Fruit fly (Drosophila melanogaster) whole organism, embryonic: ENCODE results near the gene COX6B.

Experiments used
- Ada2b ChIP-seq: fragments of 200-800 bp; sonication (Bioruptor generic); IDR thresholded peaks from 2 replicates; pipeline ENCODE4 v1.3.6; 2022; ENCODE audit warnings: missing biosample characterization, missing genetic modification characterization
- Adf1 ChIP-seq: fragments of 200-800 bp; sonication (Bioruptor generic); IDR thresholded peaks from 2 replicates; pipeline ENCODE4 v1.3.6; 2022; ENCODE audit warnings: missing biosample characterization, missing genetic modification characterization
- Antp ChIP-seq: fragments of 200-800 bp; sonication (Bioruptor generic); optimal IDR thresholded peaks from 3 replicates; lab custom pipeline; 2016; ENCODE audit warnings: missing biosample characterization, missing genetic modification characterization
- CG10321 ChIP-seq: fragments of 200-800 bp; sonication (Bioruptor generic); IDR thresholded peaks from 2 replicates; pipeline ENCODE4 v1.3.6; 2022; ENCODE audit warnings: missing biosample characterization, missing genetic modification characterization
- CG11696 ChIP-seq: fragments of 200-800 bp; sonication (Bioruptor generic); IDR thresholded peaks from 2 replicates; pipeline ENCODE4 v1.3.6; 2022; ENCODE audit warnings: missing biosample characterization, missing genetic modification characterization
- CG12744 ChIP-seq: fragments of 200-800 bp; sonication (Bioruptor generic); optimal IDR thresholded peaks from 2 replicates; lab custom pipeline; 2016; ENCODE audit warnings: missing biosample characterization, missing genetic modification characterization
- CG1529 ChIP-seq: fragments of 200-800 bp; sonication (Bioruptor generic); optimal IDR thresholded peaks from 3 replicates; lab custom pipeline; 2018; ENCODE audit warnings: missing biosample characterization, missing genetic modification characterization
- CG15479 ChIP-seq: fragments of 200-800 bp; sonication (Bioruptor generic); optimal IDR thresholded peaks from 3 replicates; lab custom pipeline; 2019; ENCODE audit warnings: missing biosample characterization, mild to moderate bottlenecking, missing genetic modification characterization, moderate library complexity
- CG16815 ChIP-seq: fragments of 200-800 bp; sonication (Bioruptor generic); optimal IDR thresholded peaks from 3 replicates; lab custom pipeline; 2017; ENCODE audit warnings: missing biosample characterization, mild to moderate bottlenecking, missing genetic modification characterization
- CG17186 ChIP-seq: fragments of 200-800 bp; sonication (Bioruptor generic); optimal IDR thresholded peaks from 3 replicates; lab custom pipeline; 2017; ENCODE audit warnings: missing biosample characterization, missing genetic modification reagents, missing genetic modification characterization
- CG17568 ChIP-seq: fragments of 200-800 bp; sonication (Bioruptor generic); optimal IDR thresholded peaks from 2 replicates; lab custom pipeline; 2018; ENCODE audit warnings: missing biosample characterization, mild to moderate bottlenecking, missing genetic modification characterization, moderate library complexity
- CG17829 ChIP-seq: fragments of 200-800 bp; optimal IDR thresholded peaks from 2 replicates; lab custom pipeline; 2019; ENCODE audit warnings: missing biosample characterization, mild to moderate bottlenecking, missing genetic modification characterization, moderate library complexity
- CG18262 ChIP-seq: fragments of 200-800 bp; optimal IDR thresholded peaks from 3 replicates; lab custom pipeline; 2019; ENCODE audit warnings: missing biosample characterization, mild to moderate bottlenecking, missing genetic modification characterization, moderate library complexity
- CG18764 ChIP-seq: fragments of 200-800 bp; sonication (Bioruptor generic); optimal IDR thresholded peaks from 3 replicates; lab custom pipeline; 2016; ENCODE audit warnings: missing biosample characterization, missing genetic modification characterization
- CG33557 ChIP-seq: fragments of 200-800 bp; sonication (Bioruptor generic); optimal IDR thresholded peaks from 2 replicates; lab custom pipeline; 2019; ENCODE audit warnings: missing biosample characterization, mild to moderate bottlenecking, missing genetic modification characterization, moderate library complexity
- CG5245 ChIP-seq: fragments of 200-800 bp; sonication (Bioruptor generic); optimal IDR thresholded peaks from 3 replicates; lab custom pipeline; 2016; ENCODE audit warnings: missing biosample characterization, missing genetic modification characterization
- CG7372 ChIP-seq: fragments of 200-800 bp; sonication (Bioruptor generic); IDR thresholded peaks from 2 replicates; pipeline ENCODE4 v1.3.6; 2022; ENCODE audit warnings: missing biosample characterization, missing genetic modification characterization
- CG7987 ChIP-seq: fragments of 200-800 bp; sonication (Bioruptor generic); optimal IDR thresholded peaks from 2 replicates; lab custom pipeline; 2018; ENCODE audit warnings: missing biosample characterization, mild to moderate bottlenecking, missing genetic modification characterization, moderate library complexity
- CG8290 ChIP-seq, 3 experiments: fragments of 200-800 bp; sonication (Bioruptor generic); optimal IDR thresholded peaks; 2 replicates each; lab custom pipeline; 2016 to 2019; ENCODE audit warnings: missing biosample characterization in 3 of 3, missing genetic modification characterization in 3 of 3, mild to moderate bottlenecking in 2 of 3, moderate library complexity in 1 of 3
- CG9876 ChIP-seq: fragments of 200-800 bp; sonication (Bioruptor generic); optimal IDR thresholded peaks from 2 replicates; lab custom pipeline; 2016; ENCODE audit warnings: missing biosample characterization, missing genetic modification characterization
- CrebB ChIP-seq: fragments of 200-800 bp; sonication (Bioruptor generic); optimal IDR thresholded peaks from 3 replicates; lab custom pipeline; 2018; ENCODE audit warnings: missing biosample characterization, mild to moderate bottlenecking, missing genetic modification characterization
- Deaf1 ChIP-seq: fragments of 200-800 bp; optimal IDR thresholded peaks from 3 replicates; lab custom pipeline; 2019; ENCODE audit warnings: missing biosample characterization, mild to moderate bottlenecking, missing genetic modification characterization, moderate library complexity
- Dll ChIP-seq: fragments of 200-800 bp; sonication (Bioruptor generic); IDR thresholded peaks from 4 replicates; pipeline ENCODE4 v1.3.6; 2022; ENCODE audit warnings: missing biosample characterization, missing genetic modification characterization; ENCODE audit not compliant: partially characterized antibody
- E2f2 ChIP-seq: fragments of 200-800 bp; sonication (Bioruptor generic); IDR thresholded peaks from 2 replicates; pipeline ENCODE4 v1.3.6; 2022; ENCODE audit warnings: missing biosample characterization, missing genetic modification characterization
- HLH4C ChIP-seq: fragments of 200-800 bp; sonication (Bioruptor generic); IDR thresholded peaks from 3 replicates; pipeline ENCODE4 v1.3.6; 2022; ENCODE audit warnings: missing biosample characterization, missing genetic modification characterization; ENCODE audit not compliant: partially characterized antibody
- HmgD ChIP-seq: fragments of 200-800 bp; sonication (Bioruptor generic); optimal IDR thresholded peaks from 3 replicates; lab custom pipeline; 2016; ENCODE audit warnings: missing biosample characterization, missing genetic modification characterization
- Hr3 ChIP-seq: fragments of 200-800 bp; sonication (Bioruptor generic); optimal IDR thresholded peaks from 3 replicates; lab custom pipeline; 2016; ENCODE audit warnings: missing biosample characterization, missing genetic modification characterization
- Lhr ChIP-seq: fragments of 200-800 bp; sonication (Bioruptor generic); optimal IDR thresholded peaks from 3 replicates; lab custom pipeline; 2017; ENCODE audit warnings: mild to moderate bottlenecking, missing biosample characterization, missing genetic modification reagents, missing genetic modification characterization
- Sry-δ ChIP-seq: fragments of 200-800 bp; sonication (Bioruptor generic); optimal IDR thresholded peaks from 2 replicates; lab custom pipeline; 2016; ENCODE audit warnings: missing biosample characterization, missing genetic modification characterization
- Ssrp ChIP-seq: fragments of 200-800 bp; sonication (Bioruptor generic); optimal IDR thresholded peaks from 2 replicates; lab custom pipeline; 2018; ENCODE audit warnings: missing biosample characterization, mild to moderate bottlenecking, missing genetic modification characterization, moderate library complexity
- TFAM ChIP-seq: fragments of 200-800 bp; sonication (Bioruptor generic); optimal IDR thresholded peaks from 2 replicates; lab custom pipeline; 2017; ENCODE audit warnings: missing biosample characterization, missing genetic modification characterization, inconsistent platforms
- Tbp ChIP-seq: fragments of >200 bp; optimal IDR thresholded peaks from 2 replicates; lab custom pipeline; 2018; ENCODE audit warnings: missing biosample characterization, missing genetic modification characterization
- Trl ChIP-seq, 3 experiments: fragments of >200 bp in 2 of 3; fragments of 200-800 bp in 1 of 3; sonication (Bioruptor generic) in 1 of 3; optimal IDR thresholded peaks; 2 replicates in 1 of 3; 3 replicates in 2 of 3; lab custom pipeline; 2016 to 2017; ENCODE audit warnings: missing biosample characterization in 1 of 3, missing genetic modification characterization in 1 of 3
- YL-1 ChIP-seq: fragments of 200-800 bp; sonication (Bioruptor generic); optimal IDR thresholded peaks from 3 replicates; lab custom pipeline; 2017; ENCODE audit warnings: missing biosample characterization, mild to moderate bottlenecking, missing genetic modification characterization
- ara ChIP-seq: fragments of 200-800 bp; sonication (Bioruptor generic); IDR thresholded peaks from 2 replicates; pipeline ENCODE4 v1.3.6; 2022; ENCODE audit warnings: missing biosample characterization, missing genetic modification characterization
- bbx ChIP-seq: fragments of 200-800 bp; sonication (Bioruptor generic); IDR thresholded peaks from 2 replicates; pipeline ENCODE4 v1.3.6; 2022; ENCODE audit warnings: missing biosample characterization, missing genetic modification characterization; ENCODE audit not compliant: partially characterized antibody
- bsh ChIP-seq, 2 experiments: fragments of 200-800 bp; sonication (Bioruptor generic); optimal IDR thresholded peaks; 2 replicates each; lab custom pipeline; 2017 to 2018; ENCODE audit warnings: mild to moderate bottlenecking in 2 of 2, missing biosample characterization in 2 of 2, missing genetic modification characterization in 2 of 2, moderate library complexity in 1 of 2
- cad ChIP-seq: fragments of >200 bp; optimal IDR thresholded peaks from 2 replicates; lab custom pipeline; 2017; ENCODE audit warnings: missing biosample characterization, missing genetic modification characterization
- chm ChIP-seq: fragments of 200-800 bp; sonication (Bioruptor generic); IDR thresholded peaks from 2 replicates; pipeline ENCODE4 v1.3.6; 2022; ENCODE audit warnings: missing biosample characterization, missing genetic modification characterization
- crc ChIP-seq: fragments of 200-800 bp; sonication (Bioruptor generic); optimal IDR thresholded peaks from 2 replicates; lab custom pipeline; 2016; ENCODE audit warnings: missing biosample characterization, missing genetic modification characterization
- gce ChIP-seq: fragments of 200-800 bp; sonication (Bioruptor generic); IDR thresholded peaks from 3 replicates; pipeline ENCODE4 v1.3.6; 2022; ENCODE audit warnings: missing biosample characterization, missing genetic modification characterization
- nau ChIP-seq: fragments of 200-800 bp; sonication (Bioruptor generic); optimal IDR thresholded peaks from 3 replicates; lab custom pipeline; 2017; ENCODE audit warnings: missing biosample characterization, mild to moderate bottlenecking, missing genetic modification characterization, missing genetic modification reagents
- nmo ChIP-seq: fragments of 200-800 bp; sonication (Bioruptor generic); optimal IDR thresholded peaks from 2 replicates; lab custom pipeline; 2018; ENCODE audit warnings: missing biosample characterization, mild to moderate bottlenecking, missing genetic modification characterization, moderate library complexity
- phol ChIP-seq: fragments of 200-800 bp; sonication (Bioruptor generic); optimal IDR thresholded peaks from 3 replicates; lab custom pipeline; 2018; ENCODE audit warnings: missing biosample characterization, mild to moderate bottlenecking, missing genetic modification characterization, moderate library complexity
- run ChIP-seq: fragments of 200-800 bp; sonication (Bioruptor generic); optimal IDR thresholded peaks from 3 replicates; lab custom pipeline; 2018; ENCODE audit warnings: missing biosample characterization, mild to moderate bottlenecking, missing genetic modification characterization
- stc ChIP-seq: fragments of 200-800 bp; sonication (Bioruptor generic); IDR thresholded peaks from 2 replicates; pipeline ENCODE4 v1.3.6; 2022; ENCODE audit warnings: missing biosample characterization, missing genetic modification characterization
- sug ChIP-seq: fragments of 200-800 bp; optimal IDR thresholded peaks from 2 replicates; lab custom pipeline; 2019; ENCODE audit warnings: missing biosample characterization, mild to moderate bottlenecking, missing genetic modification characterization, moderate library complexity
- tap ChIP-seq: fragments of 200-800 bp; optimal IDR thresholded peaks from 3 replicates; lab custom pipeline; 2019; ENCODE audit warnings: missing biosample characterization, mild to moderate bottlenecking, missing genetic modification characterization, moderate library complexity
- tx ChIP-seq: fragments of 200-800 bp; sonication (Bioruptor generic); optimal IDR thresholded peaks from 2 replicates; lab custom pipeline; 2016; ENCODE audit warnings: missing biosample characterization, missing genetic modification characterization
- wek ChIP-seq: fragments of 200-800 bp; sonication (Bioruptor generic); optimal IDR thresholded peaks from 3 replicates; lab custom pipeline; 2018; ENCODE audit warnings: missing biosample characterization, mild to moderate bottlenecking, missing genetic modification characterization, moderate library complexity
- wor ChIP-seq: fragments of 200-800 bp; sonication (Bioruptor generic); IDR thresholded peaks from 2 replicates; pipeline ENCODE4 v1.3.6; 2022; ENCODE audit warnings: missing biosample characterization, missing genetic modification characterization

Gene COX6B

DNA sequence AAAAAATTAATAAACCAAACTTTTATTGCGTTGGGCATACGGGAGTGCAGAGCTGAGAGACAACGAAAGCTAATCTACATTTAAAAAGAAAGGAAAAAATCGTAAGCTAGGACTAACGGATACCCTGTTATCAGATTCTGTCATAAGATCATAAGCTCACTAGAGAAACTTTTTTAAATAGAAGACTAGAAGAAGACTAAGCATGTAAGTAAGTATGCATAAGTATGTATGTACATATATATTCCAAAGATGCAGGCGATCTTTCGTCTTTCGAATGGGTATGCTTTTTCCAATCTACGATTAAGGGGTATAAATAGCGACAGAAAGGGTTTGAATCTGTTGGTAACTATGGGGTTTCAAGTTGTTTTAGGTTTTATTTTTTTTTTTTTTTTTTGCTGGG lies 40.7 kb upstream of the COX6B start (continued):
- no peak for TF ChIP-seq CG17568 (GFP tag; lab: Kevin White, UChicago)
- peak; percentile 56 for TF ChIP-seq CG18262 (tag; lab: Kevin White, UChicago)
- no peak for TF ChIP-seq CG15479 (GFP tag; lab: Kevin White, UChicago)
- TF ChIP-seq CG7372 (GFP tag; lab: Robert Waterston, UW), result no peak
- TF ChIP-seq phol (tag; lab: Kevin White, UChicago), result peak; percentile 34
- peak; percentile 18 for TF ChIP-seq Antp (GFP tag; lab: Kevin White, UChicago)
- TF ChIP-seq run, result no peak
- TF ChIP-seq wor (GFP tag; lab: Robert Waterston, UW), result no peak
- no peak for TF ChIP-seq sug
- no peak for TF ChIP-seq HmgD (GFP tag; lab: Kevin White, UChicago)
- TF ChIP-seq Hr3 (GFP tag; lab: Kevin White, UChicago), result peak; percentile 19
- TF ChIP-seq cad, result no peak
- TF ChIP-seq Trl (optimal IDR thresholded peaks at IDR 0.05; lab: Kevin White, UChicago), result no peak
- no peak for TF ChIP-seq Trl (GFP tag; optimal IDR thresholded peaks at IDR 0.05; lab: Kevin White, UChicago)
- no peak for TF ChIP-seq CG11696 (GFP tag; lab: Robert Waterston, UW)
- peak; percentile 36; the same call in 1 of the 2 replicates for TF ChIP-seq ara
- no peak for TF ChIP-seq Sry-δ
- TF ChIP-seq CG10321 (GFP tag; lab: Robert Waterston, UW), result no peak
- TF ChIP-seq CG8290 (GFP tag; optimal IDR thresholded peaks at IDR 0.05; lab: Kevin White, UChicago), result no peak
- TF ChIP-seq CG8290 (tag; optimal IDR thresholded peaks at IDR 0.05; lab: Kevin White, UChicago), result no peak
- TF ChIP-seq CG16815 (GFP tag; lab: Kevin White, UChicago), result peak; percentile 28
- TF ChIP-seq stc (GFP tag; lab: Robert Waterston, UW), result no peak
- no peak for TF ChIP-seq nau (GFP tag; lab: Kevin White, UChicago)
- TF ChIP-seq CrebB, result no peak
- no peak for TF ChIP-seq Deaf1 (tag; lab: Kevin White, UChicago)

- TF ChIP-seq HLH4C, result no peak
- no peak for TF ChIP-seq E2f2 (GFP tag; lab: Robert Waterston, UW)
- no peak for TF ChIP-seq Ada2b (GFP tag; lab: Robert Waterston, UW)
- no peak for TF ChIP-seq tx (GFP tag; lab: Kevin White, UChicago)
- no peak for TF ChIP-seq CG18764 (GFP tag; lab: Kevin White, UChicago)
- TF ChIP-seq tap, result no peak
- TF ChIP-seq gce, result no peak
- TF ChIP-seq bsh (GFP tag; optimal IDR thresholded peaks at IDR 0.05; lab: Kevin White, UChicago), result no peak
- TF ChIP-seq Dll (GFP tag; lab: Robert Waterston, UW), result no peak
- TF ChIP-seq Lhr (GFP tag; lab: Kevin White, UChicago), result no peak
- no peak for TF ChIP-seq CG33557 (GFP tag; lab: Kevin White, UChicago)
- TF ChIP-seq bbx (GFP tag; lab: Robert Waterston, UW), result peak; percentile 28; the same call in 1 of the 2 replicates
- no peak for TF ChIP-seq CG1529 (GFP tag; lab: Kevin White, UChicago)
- TF ChIP-seq YL-1 (GFP tag; lab: Kevin White, UChicago), result no peak
- no peak for TF ChIP-seq CG7987 (GFP tag; lab: Kevin White, UChicago)
- TF ChIP-seq CG5245, result no peak
- TF ChIP-seq Ssrp (tag; lab: Kevin White, UChicago), result no peak
- peak; percentile 98 for TF ChIP-seq Adf1 (GFP tag; lab: Robert Waterston, UW)
- no peak for TF ChIP-seq TFAM (GFP tag; lab: Kevin White, UChicago)
- TF ChIP-seq CG12744, result no peak
- no peak for TF ChIP-seq crc (GFP tag; lab: Kevin White, UChicago)
- TF ChIP-seq wek (GFP tag; lab: Kevin White, UChicago), result peak; percentile 1
- TF ChIP-seq Tbp, result no peak
- TF ChIP-seq chm (GFP tag; lab: Robert Waterston, UW), result peak; percentile 60; the same call in 1 of the 2 replicates
- peak; percentile 49 for TF ChIP-seq CG17829
- TF ChIP-seq nmo (GFP tag; lab: Kevin White, UChicago), result no peak
- TF ChIP-seq CG17186 (GFP tag; lab: Kevin White, UChicago), result no peak
- TF ChIP-seq CG9876 (GFP tag; lab: Kevin White, UChicago), result no peak
Observed at dm6 chrX:19783457-19783856, 39.3 kb upstream of the COX6B start, which contains the start of gene zld. Gene zld (minus strand): TSS chrX:19783548.
